Worm (Caenorhabditis elegans) whole organism, L1 larva: ENCODE data around the gene C33F10.1.

Experiments
- C34B4.2 ChIP-seq: sonication (generic microtip); optimal IDR thresholded peaks from 2 replicates; lab custom pipeline; 2017; ENCODE audit warnings: mild to moderate bottlenecking, missing genetic modification characterization, missing compliant biosample characterization
- F16B12.6 ChIP-seq: fragments of 150-350 bp; optimal IDR thresholded peaks from 2 replicates; lab custom pipeline; 2014; ENCODE audit warnings: missing biosample characterization, missing genetic modification characterization
- alr-1 ChIP-seq: fragments of 200-800 bp; sonication (Bioruptor generic); optimal IDR thresholded peaks from 2 replicates; lab custom pipeline; 2018; ENCODE audit warnings: borderline replicate concordance, mild to moderate bottlenecking, missing genetic modification characterization, missing compliant biosample characterization
- aly-2 ChIP-seq: fragments of 150-350 bp; optimal IDR thresholded peaks from 2 replicates; lab custom pipeline; 2014; ENCODE audit warnings: missing biosample characterization, missing genetic modification characterization
- blmp-1 ChIP-seq: fragments of 150-350 bp; optimal IDR thresholded peaks from 2 replicates; lab custom pipeline; 2014; ENCODE audit warnings: missing biosample characterization, missing genetic modification characterization
- ceh-63 ChIP-seq: fragments of 200-800 bp; sonication (Bioruptor generic); optimal IDR thresholded peaks from 2 replicates; lab custom pipeline; 2018; ENCODE audit warnings: mild to moderate bottlenecking, missing genetic modification characterization, missing compliant biosample characterization
- ceh-82 ChIP-seq, 3 experiments: fragments of 150-350 bp in 1 of 3; sonication (generic microtip) in 2 of 3; optimal IDR thresholded peaks; 2 replicates each; lab custom pipeline; 2014 to 2017; ENCODE audit warnings: missing biosample characterization in 3 of 3, missing genetic modification characterization in 3 of 3
- ceh-88 ChIP-seq: fragments of 200-800 bp; sonication (Bioruptor generic); IDR thresholded peaks from 2 replicates; pipeline ENCODE4 v1.3.6; 2022; ENCODE audit warnings: missing genetic modification characterization, missing compliant biosample characterization
- dsc-1 ChIP-seq: sonication (generic microtip); optimal IDR thresholded peaks from 2 replicates; lab custom pipeline; 2016; ENCODE audit warnings: mild to moderate bottlenecking, missing genetic modification characterization, missing compliant biosample characterization
- efl-1 ChIP-seq, 4 experiments: fragments of 150-350 bp; optimal IDR thresholded peaks in 3 of 4; peaks in 1 of 4; 1 replicate in 1 of 4; 2 replicates in 3 of 4; lab custom pipeline; 2014; ENCODE audit warnings: missing biosample characterization in 2 of 4, missing genetic modification characterization in 2 of 4, missing genetic modification reagents in 2 of 4
- elt-2 ChIP-seq: sonication (generic microtip); optimal IDR thresholded peaks from 2 replicates; lab custom pipeline; 2016; ENCODE audit warnings: missing genetic modification characterization, mild to moderate bottlenecking, inconsistent platforms, missing compliant biosample characterization, missing genetic modification reagents
- elt-3 ChIP-seq, 6 experiments: fragments of 150-350 bp in 1 of 6; sonication (generic microtip); optimal IDR thresholded peaks; 2 replicates each; lab custom pipeline; 2017 to 2018; ENCODE audit warnings: missing biosample characterization in 6 of 6, missing genetic modification characterization in 6 of 6, inconsistent platforms in 1 of 6
- fkh-8 ChIP-seq: sonication (generic microtip); optimal IDR thresholded peaks from 2 replicates; lab custom pipeline; 2016; ENCODE audit warnings: mild to moderate bottlenecking, missing genetic modification characterization, missing compliant biosample characterization
- hlh-17 ChIP-seq: fragments of 200-800 bp; sonication (Bioruptor generic); optimal IDR thresholded peaks from 2 replicates; lab custom pipeline; 2018; ENCODE audit warnings: missing genetic modification characterization, mild to moderate bottlenecking, missing compliant biosample characterization, moderate library complexity, borderline replicate concordance
- hpl-2 ChIP-seq: fragments of 150-350 bp; optimal IDR thresholded peaks from 2 replicates; lab custom pipeline; 2014; ENCODE audit warnings: missing biosample characterization, missing genetic modification reagents, missing genetic modification characterization
- irx-1 ChIP-seq: sonication (generic microtip); optimal IDR thresholded peaks from 2 replicates; lab custom pipeline; 2016; ENCODE audit warnings: missing genetic modification characterization, missing compliant biosample characterization
- isw-1 ChIP-seq: fragments of 200-800 bp; sonication (Bioruptor generic); IDR thresholded peaks from 2 replicates; pipeline ENCODE4 v1.3.6; 2022; ENCODE audit warnings: missing genetic modification characterization, missing compliant biosample characterization
- jun-1 ChIP-seq: fragments of 150-350 bp; optimal IDR thresholded peaks from 2 replicates; lab custom pipeline; 2014; ENCODE audit warnings: missing biosample characterization, missing genetic modification reagents, missing genetic modification characterization
- lin-13 ChIP-seq: fragments of 150-350 bp; optimal IDR thresholded peaks from 2 replicates; lab custom pipeline; 2014; ENCODE audit warnings: missing biosample characterization, missing genetic modification reagents, missing genetic modification characterization
- lin-14 ChIP-seq: fragments of 200-800 bp; sonication (Bioruptor generic); optimal IDR thresholded peaks from 2 replicates; lab custom pipeline; 2018; ENCODE audit warnings: mild to moderate bottlenecking, missing genetic modification characterization, moderate library complexity, missing compliant biosample characterization
- lin-15B ChIP-seq: fragments of 150-350 bp; sonication (generic microtip); optimal IDR thresholded peaks from 3 replicates; lab custom pipeline; 2014; ENCODE audit warnings: missing biosample characterization, missing genetic modification characterization
- lin-35 ChIP-seq, 2 experiments: fragments of 150-350 bp; optimal IDR thresholded peaks; 2 replicates each; lab custom pipeline; 2014; ENCODE audit warnings: missing biosample characterization in 2 of 2, missing genetic modification characterization in 2 of 2, missing genetic modification reagents in 2 of 2
- lsy-2 ChIP-seq, 2 experiments: fragments of 150-350 bp; optimal IDR thresholded peaks; 2 replicates each; lab custom pipeline; 2014; ENCODE audit warnings: missing biosample characterization in 2 of 2, missing genetic modification characterization in 2 of 2
- mdl-1 ChIP-seq, 2 experiments: fragments of 150-350 bp; optimal IDR thresholded peaks; 2 replicates each; lab custom pipeline; 2014 to 2017; ENCODE audit warnings: missing biosample characterization in 2 of 2, missing genetic modification characterization in 2 of 2, inconsistent platforms in 1 of 2
- mep-1 ChIP-seq: fragments of 150-350 bp; optimal IDR thresholded peaks from 2 replicates; lab custom pipeline; 2014; ENCODE audit warnings: missing biosample characterization, missing genetic modification characterization
- nhr-11 ChIP-seq: fragments of 150-350 bp; optimal IDR thresholded peaks from 2 replicates; lab custom pipeline; 2014; ENCODE audit warnings: missing biosample characterization, missing genetic modification characterization
- nhr-12 ChIP-seq: sonication (generic microtip); optimal IDR thresholded peaks from 2 replicates; lab custom pipeline; 2017; ENCODE audit warnings: missing biosample characterization, missing genetic modification characterization
- nhr-19 ChIP-seq: fragments of 200-800 bp; sonication (Bioruptor generic); conservative IDR thresholded peaks from 2 replicates; pipeline ENCODE4 v1.3.6; 2022; ENCODE audit warnings: missing genetic modification characterization, missing compliant biosample characterization
- nhr-20 ChIP-seq: sonication (generic microtip); optimal IDR thresholded peaks from 2 replicates; lab custom pipeline; 2016; ENCODE audit warnings: mild to moderate bottlenecking, missing genetic modification characterization, missing compliant biosample characterization
- nhr-47 ChIP-seq: sonication (generic microtip); optimal IDR thresholded peaks from 2 replicates; lab custom pipeline; 2016; ENCODE audit warnings: mild to moderate bottlenecking, missing genetic modification characterization, moderate library complexity, missing compliant biosample characterization
- nhr-71 ChIP-seq: sonication (generic microtip); optimal IDR thresholded peaks from 2 replicates; lab custom pipeline; 2016; ENCODE audit warnings: mild to moderate bottlenecking, missing genetic modification characterization, moderate library complexity, missing compliant biosample characterization
- nhr-85 ChIP-seq: sonication (generic microtip); peaks from one replicate; lab custom pipeline; 2016; ENCODE audit warnings: missing genetic modification characterization, inconsistent platforms, missing compliant biosample characterization
- pax-3 ChIP-seq: fragments of 200-800 bp; sonication (Bioruptor generic); optimal IDR thresholded peaks from 2 replicates; lab custom pipeline; 2018; ENCODE audit warnings: mild to moderate bottlenecking, missing genetic modification characterization, moderate library complexity, missing compliant biosample characterization
- pqm-1 ChIP-seq: sonication (generic microtip); optimal IDR thresholded peaks from 3 replicates; lab custom pipeline; 2017; ENCODE audit warnings: missing biosample characterization, missing genetic modification characterization
- rnt-1 ChIP-seq: sonication (generic microtip); optimal IDR thresholded peaks from 2 replicates; lab custom pipeline; 2016; ENCODE audit warnings: mild to moderate bottlenecking, missing genetic modification characterization, moderate library complexity, missing compliant biosample characterization
- skn-1 ChIP-seq: fragments of 150-350 bp; optimal IDR thresholded peaks from 2 replicates; lab custom pipeline; 2014; ENCODE audit warnings: missing biosample characterization, missing genetic modification characterization
- snpc-4 ChIP-seq: fragments of 150-350 bp; optimal IDR thresholded peaks from 2 replicates; lab custom pipeline; 2014; ENCODE audit warnings: missing biosample characterization, missing genetic modification characterization
- sox-4 ChIP-seq: sonication (generic microtip); optimal IDR thresholded peaks from 2 replicates; lab custom pipeline; 2016; ENCODE audit warnings: missing genetic modification characterization, missing compliant biosample characterization
- unc-86 ChIP-seq: sonication (generic microtip); optimal IDR thresholded peaks from 2 replicates; lab custom pipeline; 2016; ENCODE audit warnings: missing genetic modification characterization, missing compliant biosample characterization
- unc-98 ChIP-seq: fragments of 200-800 bp; sonication (Bioruptor generic); IDR thresholded peaks from 2 replicates; pipeline ENCODE4 v1.3.6; 2022; ENCODE audit warnings: missing genetic modification characterization, missing compliant biosample characterization
- zip-4 ChIP-seq: fragments of 200-800 bp; sonication (Bioruptor generic); optimal IDR thresholded peaks from 2 replicates; lab custom pipeline; 2018; ENCODE audit warnings: mild to moderate bottlenecking, missing genetic modification characterization, moderate library complexity, missing compliant biosample characterization
- ztf-11 ChIP-seq, 2 experiments: sonication (generic microtip); optimal IDR thresholded peaks; 2 replicates each; lab custom pipeline; 2016 to 2017; ENCODE audit warnings: missing genetic modification characterization in 2 of 2, missing biosample characterization in 1 of 2, missing compliant biosample characterization in 1 of 2
- ztf-4 ChIP-seq: fragments of 150-350 bp; optimal IDR thresholded peaks from 2 replicates; lab custom pipeline; 2014; ENCODE audit warnings: missing biosample characterization, missing genetic modification characterization

C33F10.1 gene

ce11 chrII:4851594-4852106 lies 16.8 kb downstream of the C33F10.1 start, which contains the start of gene dnj-9 (continued):
- TF ChIP-seq ceh-82 (tag; optimal IDR thresholded peaks at IDR 0.05; lab: Kevin White, UChicago): peak; percentile 95 to 96 (median 96)
- TF ChIP-seq pqm-1 (tag; lab: Kevin White, UChicago): no peak
- peak; percentile 93 for TF ChIP-seq lin-13 (GFP tag; lab: Kevin White, UChicago)
- peak; percentile 70 for TF ChIP-seq unc-98 (GFP tag; lab: Robert Waterston, UW)
- TF ChIP-seq ceh-88 (GFP tag; lab: Robert Waterston, UW): peak; percentile 83
- TF ChIP-seq irx-1 (tag; lab: Kevin White, UChicago): peak; percentile 93
- TF ChIP-seq lin-14: peak; percentile 96
- TF ChIP-seq lin-35 (GFP tag; optimal IDR thresholded peaks at IDR 0.05; lab: Kevin White, UChicago): peak; percentile 99
- TF ChIP-seq ceh-63 (GFP tag; lab: Kevin White, UChicago): no peak
- peak in 1 of 2 experiments; percentile 78 for TF ChIP-seq mdl-1 (tag; optimal IDR thresholded peaks at IDR 0.05; lab: Kevin White, UChicago)
- no peak for TF ChIP-seq alr-1 (tag; lab: Kevin White, UChicago)
- TF ChIP-seq hpl-2: peak; percentile 29
- TF ChIP-seq ztf-11 (tag; optimal IDR thresholded peaks at IDR 0.05; lab: Kevin White, UChicago): peak in 1 of 2 experiments; percentile 90
- TF ChIP-seq unc-86 (tag; lab: Kevin White, UChicago): peak; percentile 94
- TF ChIP-seq zip-4 (GFP tag; lab: Kevin White, UChicago): peak; percentile 89
- peak; percentile 24 for TF ChIP-seq nhr-12

ce11 chrII:4854761-4855160 lies 19.9 kb downstream of the C33F10.1 start:
- TF ChIP-seq ceh-82 (tag; optimal IDR thresholded peaks at IDR 0.05; lab: Kevin White, UChicago) (no peak), efl-1 (optimal IDR thresholded peaks at IDR 0.05; lab: Kevin White, UChicago) (no peak), efl-1 (GFP tag; optimal IDR thresholded peaks at IDR 0.05 in 1 of 2; lab: Kevin White, UChicago) (peak; percentile 11 to 91), skn-1 (tag; lab: Kevin White, UChicago) (peak; percentile 64), blmp-1 (tag; lab: Kevin White, UChicago) (peak; percentile 19), mep-1 (tag; lab: Kevin White, UChicago) (no peak)

DNA sequence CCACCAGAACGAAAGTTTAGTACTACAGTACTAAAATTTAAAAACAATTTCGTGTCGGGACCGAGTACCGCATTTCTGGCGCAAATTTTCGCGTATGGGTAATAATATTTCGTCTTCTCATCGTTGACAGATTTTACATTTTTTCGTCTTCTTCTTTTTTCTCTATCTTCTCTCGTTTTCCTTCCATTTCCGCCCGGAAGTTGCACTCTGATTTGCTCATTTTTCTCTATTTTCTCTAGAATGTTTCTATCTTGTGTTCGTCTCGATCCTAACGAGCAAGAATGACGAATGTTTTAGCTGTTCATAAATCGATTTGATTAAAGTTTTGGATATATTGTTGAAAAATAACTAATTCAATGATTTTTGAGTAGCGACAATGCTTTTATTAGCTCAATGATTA lies 20.7 kb downstream of the C33F10.1 start:
- peak; percentile 5 for TF ChIP-seq rnt-1
- TF ChIP-seq isw-1: 0 out of 2 replicates have a peak, but pooled peaks have one; percentile 1
- TF ChIP-seq C34B4.2: no peak
- no peak for TF ChIP-seq hlh-17
- TF ChIP-seq lin-14: peak; percentile 65
- no peak for TF ChIP-seq pax-3 (tag; lab: Kevin White, UChicago)
- TF ChIP-seq efl-1 (optimal IDR thresholded peaks at IDR 0.05; lab: Kevin White, UChicago): peak in 1 of 2 experiments; percentile 14
- TF ChIP-seq efl-1 (GFP tag; optimal IDR thresholded peaks at IDR 0.05 in 1 of 2; lab: Kevin White, UChicago): no peak

ce11 chrII:4856113-4856512 lies 21.3 kb downstream of the C33F10.1 start:
- TF ChIP-seq aly-2 (tag; lab: Kevin White, UChicago) (no peak), nhr-12 (no peak), snpc-4 (tag; lab: Kevin White, UChicago) (no peak), pax-3 (tag; lab: Kevin White, UChicago) (peak; percentile 38), nhr-11 (tag; lab: Kevin White, UChicago) (no peak), F16B12.6 (tag; lab: Kevin White, UChicago) (no peak), blmp-1 (tag; lab: Kevin White, UChicago) (peak; percentile 53), lin-35 (GFP tag; optimal IDR thresholded peaks at IDR 0.05; lab: Kevin White, UChicago) (peak in 1 of 2 experiments; percentile 58), nhr-71 (tag; lab: Kevin White, UChicago) (peak; percentile 64), dsc-1 (tag; lab: Kevin White, UChicago) (peak; percentile 70), lin-13 (GFP tag; lab: Kevin White, UChicago) (peak; percentile 26), hpl-2 (no peak), jun-1 (no peak), zip-4 (GFP tag; lab: Kevin White, UChicago) (peak; percentile 76), lin-14 (peak; percentile 52), nhr-20 (tag; lab: Kevin White, UChicago) (peak; percentile 57), lsy-2 (tag; optimal IDR thresholded peaks at IDR 0.05; lab: Kevin White, UChicago) (peak in 1 of 2 experiments; percentile 34), fkh-8 (tag; lab: Kevin White, UChicago) (peak; percentile 45), lin-15B (tag; lab: Kevin White, UChicago) (no peak), ztf-4 (tag; lab: Kevin White, UChicago) (no peak), mep-1 (tag; lab: Kevin White, UChicago) (peak; percentile 41), elt-3 (tag; optimal IDR thresholded peaks at IDR 0.05; lab: Kevin White, UChicago) (peak in 1 of 6 experiments; percentile 56), nhr-85 (peak; percentile 88), nhr-47 (tag; lab: Kevin White, UChicago) (peak; percentile 25), rnt-1 (no peak), skn-1 (tag; lab: Kevin White, UChicago) (peak; percentile 57), nhr-19 (GFP tag; lab: Robert Waterston, UW) (no peak), elt-2 (tag; lab: Kevin White, UChicago) (peak; percentile 11), sox-4 (peak; percentile 26)
